Worm (Caenorhabditis elegans): ENCODE results near the gene itr-1.
A peak's percentile ranks its signal among the peaks of the same experiment; 100 is the strongest.

Gene itr-1

ce11 chrIV:7646861-7647260 lies 28.1 kb upstream of the itr-1 start:
- TF ChIP-seq B0310.2 (tag; optimal IDR thresholded peaks at IDR 0.05) (no peak), flt-1 (GFP tag; IDR thresholded peaks at IDR 0.05) (no peak), aly-1 (tag; optimal IDR thresholded peaks at IDR 0.05) (no peak), hnd-1 (tag; optimal IDR thresholded peaks at IDR 0.05) (no peak), ceh-13 (GFP tag; optimal IDR thresholded peaks at IDR 0.05) (no peak), hmg-4 (GFP tag; optimal IDR thresholded peaks at IDR 0.05) (no peak), ceh-36 (tag; optimal IDR thresholded peaks at IDR 0.05) (no peak), pes-1 (GFP tag; IDR thresholded peaks at IDR 0.05) (no peak), ama-1 (optimal IDR thresholded peaks at IDR 0.05) (no peak), tbx-37 (GFP tag; conservative IDR thresholded peaks at IDR 0.05) (no peak), ets-7 (tag; optimal IDR thresholded peaks at IDR 0.05) (no peak), tbx-11 (GFP tag; IDR thresholded peaks at IDR 0.05) (no peak)

DNA sequence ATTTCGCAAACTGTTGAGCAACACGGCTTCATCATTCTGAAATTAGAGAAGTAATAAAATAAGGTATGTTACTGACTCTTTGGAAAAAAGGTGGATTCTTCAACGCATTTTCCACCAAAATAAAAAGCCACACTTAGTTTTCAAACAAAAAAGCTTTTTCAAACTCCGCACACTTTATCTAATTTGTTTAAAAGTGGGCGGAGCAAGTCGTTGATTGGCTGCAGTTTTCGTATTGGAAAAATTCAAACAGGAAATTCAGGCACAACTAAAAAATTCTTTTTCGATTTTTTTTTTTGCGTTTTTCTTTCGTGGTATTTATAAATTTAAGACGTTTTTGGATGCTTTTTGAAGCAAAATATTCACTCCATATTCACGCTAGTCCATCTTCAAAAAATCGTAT lies 24.5 kb upstream of the itr-1 start:
- TF ChIP-seq sea-1 (GFP tag; conservative IDR thresholded peaks at IDR 0.05) (no peak), ceh-13 (GFP tag; optimal IDR thresholded peaks at IDR 0.05) (no peak), pes-1 (GFP tag; IDR thresholded peaks at IDR 0.05) (no peak), B0310.2 (tag; optimal IDR thresholded peaks at IDR 0.05) (no peak), tra-4 (tag; optimal IDR thresholded peaks at IDR 0.05) (no peak)

ce11 chrIV:7651120-7651519 lies 23.9 kb upstream of the itr-1 start, which contains the start of gene cima-1:
Gene cima-1 (plus strand): TSS chrIV:7651459.
- TF ChIP-seq tra-4 (tag; optimal IDR thresholded peaks at IDR 0.05) (no peak), sea-1 (GFP tag; conservative IDR thresholded peaks at IDR 0.05) (no peak), ets-7 (tag; optimal IDR thresholded peaks at IDR 0.05) (no peak), hmbx-1 (tag; optimal IDR thresholded peaks at IDR 0.05) (no peak), ceh-36 (tag; optimal IDR thresholded peaks at IDR 0.05) (no peak), pes-1 (GFP tag; IDR thresholded peaks at IDR 0.05) (no peak), B0310.2 (tag; optimal IDR thresholded peaks at IDR 0.05) (no peak), hmg-4 (GFP tag; optimal IDR thresholded peaks at IDR 0.05) (no peak), ama-1 (optimal IDR thresholded peaks at IDR 0.05) (no peak), tbx-11 (GFP tag; IDR thresholded peaks at IDR 0.05) (no peak), scrt-1 (GFP tag; IDR thresholded peaks at IDR 0.05) (no peak), F13C5.2 (tag; optimal IDR thresholded peaks at IDR 0.05) (no peak), aly-1 (tag; optimal IDR thresholded peaks at IDR 0.05) (no peak)

DNA sequence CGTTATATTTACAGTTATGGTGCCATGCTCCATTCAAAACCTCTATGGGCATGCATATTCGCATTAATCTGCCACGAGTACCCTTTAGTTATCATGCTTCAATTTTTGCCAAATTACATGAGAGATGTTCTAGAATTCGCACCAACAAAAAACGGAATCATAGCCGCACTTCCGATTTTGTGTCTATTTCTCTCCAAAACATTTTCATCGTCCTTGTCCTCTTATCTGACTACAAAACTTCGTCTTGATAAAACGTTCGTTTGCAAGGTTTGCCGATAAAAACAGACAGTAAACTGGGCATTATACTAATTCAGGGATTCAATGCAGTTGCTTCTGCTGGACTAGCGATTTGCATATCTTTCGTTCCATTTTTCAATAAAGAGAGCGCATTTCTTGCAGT lies 21.8 kb upstream of the itr-1 start:
- no peak for TF ChIP-seq hmbx-1 (tag; optimal IDR thresholded peaks at IDR 0.05)

ce11 chrIV:7654212-7654778 lies 20.7 kb upstream of the itr-1 start, which contains the start of gene nrde-4:
Gene nrde-4 (minus strand): TSS chrIV:7654262.
- TF ChIP-seq tra-4 (tag; optimal IDR thresholded peaks at IDR 0.05) (no peak), sea-1 (GFP tag; conservative IDR thresholded peaks at IDR 0.05) (no peak), tbx-11 (GFP tag; IDR thresholded peaks at IDR 0.05) (no peak), tbx-37 (GFP tag; conservative IDR thresholded peaks at IDR 0.05) (no peak), F13C5.2 (tag; optimal IDR thresholded peaks at IDR 0.05) (peak; percentile 16), aly-1 (tag; optimal IDR thresholded peaks at IDR 0.05) (no peak), flt-1 (GFP tag; IDR thresholded peaks at IDR 0.05) (no peak), ets-7 (tag; optimal IDR thresholded peaks at IDR 0.05) (no peak), B0310.2 (tag; optimal IDR thresholded peaks at IDR 0.05) (no peak), pes-1 (GFP tag; IDR thresholded peaks at IDR 0.05) (peak; percentile 49; the same call in 1 of the 2 replicates), ceh-36 (tag; optimal IDR thresholded peaks at IDR 0.05) (no peak), hmbx-1 (tag; optimal IDR thresholded peaks at IDR 0.05) (no peak), ama-1 (optimal IDR thresholded peaks at IDR 0.05) (no peak)

DNA sequence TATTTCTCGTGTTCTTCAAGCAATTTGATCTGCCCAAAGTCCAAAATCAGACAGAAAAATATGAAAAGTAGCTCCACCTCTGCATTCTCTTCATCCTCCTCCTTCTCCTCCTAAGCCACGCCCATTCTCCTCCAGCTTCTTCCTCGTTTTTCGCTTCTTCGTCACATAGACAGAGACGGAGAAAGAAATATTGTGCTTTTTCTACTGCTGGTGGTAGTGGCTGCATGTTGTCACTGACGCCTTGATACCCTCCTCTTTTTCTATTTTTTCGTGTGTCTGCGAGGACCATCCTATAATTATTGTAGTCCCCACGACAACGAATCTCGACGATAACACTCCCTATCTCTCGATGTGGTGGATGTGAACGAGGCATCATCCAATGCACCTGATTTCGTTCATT lies 16.4 kb upstream of the itr-1 start, which contains the start of gene C08G9.1:
C08G9.1 (plus strand) TSS at position 175 of the 400 bp plus-strand sequence.
- TF ChIP-seq hmg-4 (GFP tag; optimal IDR thresholded peaks at IDR 0.05): no peak
- no peak for TF ChIP-seq F13C5.2 (tag; optimal IDR thresholded peaks at IDR 0.05)
- TF ChIP-seq tra-4 (tag; optimal IDR thresholded peaks at IDR 0.05): no peak
- no peak for TF ChIP-seq scrt-1 (GFP tag; IDR thresholded peaks at IDR 0.05)
- no peak for TF ChIP-seq hnd-1 (tag; optimal IDR thresholded peaks at IDR 0.05)
- no peak for TF ChIP-seq hmbx-1 (tag; optimal IDR thresholded peaks at IDR 0.05)
- TF ChIP-seq sea-1 (GFP tag; conservative IDR thresholded peaks at IDR 0.05): no peak
- no peak for TF ChIP-seq flt-1 (GFP tag; IDR thresholded peaks at IDR 0.05)

- TF ChIP-seq pes-1 (GFP tag; IDR thresholded peaks at IDR 0.05): no peak
- TF ChIP-seq flt-1 (GFP tag; IDR thresholded peaks at IDR 0.05): no peak
- no peak for TF ChIP-seq tra-4 (tag; optimal IDR thresholded peaks at IDR 0.05)
- no peak for TF ChIP-seq ceh-13 (GFP tag; optimal IDR thresholded peaks at IDR 0.05)
- TF ChIP-seq ets-7 (tag; optimal IDR thresholded peaks at IDR 0.05): no peak
- TF ChIP-seq sea-1 (GFP tag; conservative IDR thresholded peaks at IDR 0.05): no peak
- TF ChIP-seq tbx-11 (GFP tag; IDR thresholded peaks at IDR 0.05): no peak
- TF ChIP-seq hnd-1 (tag; optimal IDR thresholded peaks at IDR 0.05): no peak
Measured at ce11 chrIV:7659481-7659880, 15.5 kb upstream of the itr-1 start.

DNA sequence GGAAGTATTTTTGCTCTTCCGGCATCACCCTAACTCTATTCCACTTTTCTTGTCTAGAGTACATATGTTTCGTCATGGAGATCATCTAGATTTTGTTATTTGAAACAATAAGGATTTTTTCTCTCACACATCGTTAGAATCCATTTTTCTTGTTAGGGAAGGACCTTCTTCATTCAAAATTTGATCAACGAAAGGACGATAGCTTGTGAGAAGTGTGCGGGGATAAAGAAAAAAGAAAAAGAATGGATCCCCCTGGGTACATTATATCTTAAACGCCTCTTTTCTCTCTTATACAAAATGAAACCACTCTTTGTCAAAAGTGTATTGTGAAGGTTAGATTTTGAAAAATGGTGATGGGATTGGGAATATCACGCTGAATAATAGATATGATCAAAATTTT lies 13.4 kb upstream of the itr-1 start:
- TF ChIP-seq B0310.2 (tag; optimal IDR thresholded peaks at IDR 0.05) (no peak), tra-4 (tag; optimal IDR thresholded peaks at IDR 0.05) (no peak), pes-1 (GFP tag; IDR thresholded peaks at IDR 0.05) (no peak), tbx-37 (GFP tag; conservative IDR thresholded peaks at IDR 0.05) (no peak), sea-1 (GFP tag; conservative IDR thresholded peaks at IDR 0.05) (no peak), aly-1 (tag; optimal IDR thresholded peaks at IDR 0.05) (no peak), tbx-11 (GFP tag; IDR thresholded peaks at IDR 0.05) (no peak), F13C5.2 (tag; optimal IDR thresholded peaks at IDR 0.05) (no peak), ceh-13 (GFP tag; optimal IDR thresholded peaks at IDR 0.05) (no peak), hmbx-1 (tag; optimal IDR thresholded peaks at IDR 0.05) (no peak), ceh-36 (tag; optimal IDR thresholded peaks at IDR 0.05) (no peak)
